Worm (Caenorhabditis elegans): ENCODE data around the gene F55C10.4.
"Not testable (repeated sequence)": the region's sequence is repeated elsewhere in the genome, so short reads cannot be mapped to it uniquely, and the experiment has no call there.

Gene F55C10.4

DNA sequence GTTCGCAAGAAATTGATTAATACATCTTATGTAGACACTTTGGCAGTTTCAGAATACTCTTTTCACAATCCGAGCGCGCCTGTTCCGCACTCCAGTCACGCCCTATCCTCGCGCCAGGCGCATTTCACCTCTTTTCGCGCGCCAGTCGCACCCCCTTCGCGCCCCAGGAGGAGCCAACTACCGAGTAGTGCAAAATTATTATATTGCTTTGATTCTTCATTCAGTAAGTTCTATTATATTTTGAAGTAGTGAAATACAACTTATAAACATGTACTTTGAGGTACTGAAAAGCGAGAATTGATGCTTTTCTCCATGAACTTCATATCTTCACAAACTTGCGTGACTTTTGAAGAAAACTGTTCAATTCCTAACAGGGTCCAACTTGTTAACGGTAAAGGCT is 9.6 kb downstream of the F55C10.4 start, which contains the start of gene nas-18:
Gene nas-18 (plus strand): TSS at position 301 of the 400 bp plus-strand sequence.
- TF ChIP-seq zip-8 (tag; optimal IDR thresholded peaks at IDR 0.05); unc-62 (GFP tag; optimal IDR thresholded peaks at IDR 0.05); mep-1 (tag; optimal IDR thresholded peaks at IDR 0.05): not testable (repeated sequence)

DNA sequence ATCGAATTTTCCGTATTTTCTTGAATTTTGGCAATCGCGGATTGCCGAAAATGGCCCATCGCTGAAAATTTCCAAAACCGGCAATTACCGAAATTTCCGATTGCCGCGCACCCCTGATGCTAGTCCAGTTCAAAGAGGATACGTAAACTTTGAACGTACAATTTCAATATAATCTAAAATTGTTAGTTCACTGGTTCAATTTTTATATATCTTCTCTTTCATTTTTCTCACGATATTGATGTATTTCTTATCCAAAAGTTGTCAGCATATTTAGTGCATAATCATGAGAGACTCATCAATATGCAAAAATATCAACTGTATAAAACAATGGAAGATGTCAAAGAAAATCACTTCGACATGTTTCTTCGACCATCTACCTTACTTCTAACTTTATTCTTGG is 12.1 kb downstream of the F55C10.4 start, which contains the start of gene nas-17:
Gene nas-17 (plus strand): TSS at position 301 of the 400 bp plus-strand sequence.
- TF ChIP-seq unc-39 (tag; optimal IDR thresholded peaks at IDR 0.05) (no peak), M03D4.4 (tag; optimal IDR thresholded peaks at IDR 0.05) (no peak), mls-2 (tag; optimal IDR thresholded peaks at IDR 0.05) (no peak), lin-13 (tag; optimal IDR thresholded peaks at IDR 0.05) (no peak), hlh-1 (tag; optimal IDR thresholded peaks at IDR 0.05) (no peak), cnd-1 (tag; optimal IDR thresholded peaks at IDR 0.05) (no peak), lin-32 (GFP tag; optimal IDR thresholded peaks at IDR 0.05) (no peak), unc-62 (GFP tag; optimal IDR thresholded peaks at IDR 0.05) (no peak), ceh-39 (tag; optimal IDR thresholded peaks at IDR 0.05) (no peak), ham-2 (GFP tag; optimal IDR thresholded peaks at IDR 0.05) (no peak)

DNA sequence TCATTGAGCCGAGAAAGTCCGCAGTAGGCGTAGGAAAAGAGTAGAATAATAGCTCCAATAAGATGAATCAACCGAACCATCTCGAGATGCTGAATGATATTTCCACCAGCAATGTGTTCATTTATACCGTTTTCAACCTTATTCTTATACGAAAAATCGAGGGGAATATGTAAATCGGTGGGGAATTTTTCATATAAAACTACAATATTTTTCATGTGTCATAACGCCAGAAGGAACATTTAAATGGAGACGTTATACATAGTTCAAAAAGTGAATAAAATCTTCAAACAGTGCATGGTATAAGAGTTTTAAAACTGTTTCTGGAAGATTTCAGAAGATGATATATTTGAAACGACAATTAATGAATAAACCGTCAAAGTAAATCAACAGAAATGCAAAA is 16.1 kb downstream of the F55C10.4 start, which contains the start of gene nas-19:
Gene nas-19 (minus strand): TSS at position 101 of the 400 bp plus-strand sequence.
- no peak for TF ChIP-seq cnd-1 (tag; optimal IDR thresholded peaks at IDR 0.05)
- TF ChIP-seq drap-1 (GFP tag; optimal IDR thresholded peaks at IDR 0.05): no peak

DNA sequence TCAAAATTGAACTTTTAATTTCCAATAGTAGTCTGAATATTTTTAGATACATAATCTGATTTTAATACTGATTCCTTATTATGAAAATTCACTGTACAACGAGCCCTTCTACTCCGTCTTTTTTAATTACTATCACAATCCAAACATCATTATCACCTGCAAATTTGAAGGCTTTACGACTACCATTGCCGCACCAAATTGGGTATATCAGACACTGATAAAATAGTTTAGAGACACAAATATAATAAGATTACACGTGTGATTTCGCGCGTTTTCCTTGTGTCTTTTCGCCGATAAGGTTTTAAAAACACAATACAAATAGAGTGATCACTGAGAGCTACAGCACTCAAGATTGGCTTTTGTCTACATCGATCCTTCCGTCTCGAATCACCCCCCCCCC is 16.5 kb downstream of the F55C10.4 start:
- no peak for TF ChIP-seq flh-1 (GFP tag; optimal IDR thresholded peaks at IDR 0.05)
- no peak for TF ChIP-seq ceh-83 (GFP tag; optimal IDR thresholded peaks at IDR 0.05)
- TF ChIP-seq nhr-28 (tag; optimal IDR thresholded peaks at IDR 0.05): no peak
- TF ChIP-seq lin-32 (GFP tag; optimal IDR thresholded peaks at IDR 0.05): no peak

DNA sequence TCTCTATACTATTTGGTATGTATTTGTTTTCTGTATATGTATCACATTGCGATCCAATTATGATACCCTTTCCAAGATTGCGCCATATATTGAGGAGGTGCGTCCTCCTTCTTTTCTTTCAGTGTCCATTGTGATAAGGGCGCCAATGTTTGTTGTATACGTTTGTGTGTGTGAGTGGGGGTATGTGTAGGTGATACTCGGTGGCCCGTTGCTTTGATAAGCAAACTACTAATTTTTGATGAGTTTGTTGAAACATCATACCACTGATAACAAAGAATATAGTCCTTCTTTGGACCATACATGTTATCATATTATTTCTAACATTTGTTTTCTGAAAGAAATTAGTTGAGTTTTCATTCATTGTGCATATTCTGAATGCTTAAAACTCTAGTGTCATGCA is 17.2 kb downstream of the F55C10.4 start:
- no peak for TF ChIP-seq hlh-1 (tag; optimal IDR thresholded peaks at IDR 0.05)
- TF ChIP-seq mls-2 (tag; optimal IDR thresholded peaks at IDR 0.05): no peak
- no peak for TF ChIP-seq cnd-1 (tag; optimal IDR thresholded peaks at IDR 0.05)
- no peak for TF ChIP-seq nhr-237 (tag; optimal IDR thresholded peaks at IDR 0.05)
- TF ChIP-seq nhr-76 (tag; optimal IDR thresholded peaks at IDR 0.05): no peak
- no peak for TF ChIP-seq ces-1 (GFP tag; optimal IDR thresholded peaks at IDR 0.05)
- no peak for TF ChIP-seq lin-32 (GFP tag; optimal IDR thresholded peaks at IDR 0.05)
- no peak for TF ChIP-seq unc-62 (GFP tag; optimal IDR thresholded peaks at IDR 0.05)
- no peak for TF ChIP-seq unc-39 (tag; optimal IDR thresholded peaks at IDR 0.05)
- TF ChIP-seq elt-3 (tag; optimal IDR thresholded peaks at IDR 0.05): no peak
- no peak for TF ChIP-seq mab-5 (tag; optimal IDR thresholded peaks at IDR 0.05)

DNA sequence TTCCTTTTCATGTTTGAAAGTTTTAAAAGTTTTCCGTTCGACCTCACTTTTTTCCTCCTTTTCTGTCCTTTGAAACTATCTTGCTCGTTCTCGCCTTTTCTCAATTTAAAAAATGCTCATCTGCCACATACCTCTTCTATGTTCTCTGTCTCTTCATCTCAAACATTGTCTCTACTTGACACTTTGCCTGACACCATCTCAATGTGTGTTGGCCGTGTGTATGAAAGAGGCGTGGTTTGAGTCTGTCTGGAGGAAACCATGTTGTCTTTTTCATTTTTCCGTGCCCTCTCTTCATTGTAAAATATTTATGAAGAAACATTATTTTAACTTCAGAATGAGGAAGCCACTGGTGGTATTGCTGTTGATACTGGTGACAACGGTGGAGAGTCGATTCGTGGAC is 20.7 kb downstream of the F55C10.4 start, which contains the start of gene K03B8.6:
Gene K03B8.6 (plus strand): TSS at position 334 of the 400 bp plus-strand sequence.
- TF ChIP-seq mab-5 (tag; optimal IDR thresholded peaks at IDR 0.05) (no peak), snpc-4 (tag; optimal IDR thresholded peaks at IDR 0.05) (no peak), ceh-83 (GFP tag; optimal IDR thresholded peaks at IDR 0.05) (no peak), zip-8 (tag; optimal IDR thresholded peaks at IDR 0.05) (no peak), sptf-1 (tag; optimal IDR thresholded peaks at IDR 0.05) (no peak), nhr-76 (tag; optimal IDR thresholded peaks at IDR 0.05) (no peak), ceh-43 (GFP tag; optimal IDR thresholded peaks at IDR 0.05) (no peak), ceh-39 (tag; optimal IDR thresholded peaks at IDR 0.05) (no peak), lin-32 (GFP tag; optimal IDR thresholded peaks at IDR 0.05) (no peak), bed-3 (GFP tag; optimal IDR thresholded peaks at IDR 0.05) (no peak), ham-2 (GFP tag; optimal IDR thresholded peaks at IDR 0.05) (no peak), tbx-8 (GFP tag; optimal IDR thresholded peaks at IDR 0.05) (no peak), mls-2 (tag; optimal IDR thresholded peaks at IDR 0.05) (no peak), unc-120 (tag; optimal IDR thresholded peaks at IDR 0.05; ENCODE audit: poor library complexity, severe bottlenecking) (no peak), drap-1 (GFP tag; optimal IDR thresholded peaks at IDR 0.05) (no peak), nhr-12 (tag; optimal IDR thresholded peaks at IDR 0.05) (no peak), unc-39 (tag; optimal IDR thresholded peaks at IDR 0.05) (no peak), flh-1 (GFP tag; optimal IDR thresholded peaks at IDR 0.05) (no peak), ces-1 (GFP tag; optimal IDR thresholded peaks at IDR 0.05) (no peak), M03D4.4 (tag; optimal IDR thresholded peaks at IDR 0.05) (no peak)
